Worm (Caenorhabditis elegans): ENCODE data around the gene K07E8.7.
"Not testable (repeated sequence)": the region's sequence is repeated elsewhere in the genome, so short reads cannot be mapped to it uniquely, and the experiment has no call there.

K07E8.7 gene

DNA sequence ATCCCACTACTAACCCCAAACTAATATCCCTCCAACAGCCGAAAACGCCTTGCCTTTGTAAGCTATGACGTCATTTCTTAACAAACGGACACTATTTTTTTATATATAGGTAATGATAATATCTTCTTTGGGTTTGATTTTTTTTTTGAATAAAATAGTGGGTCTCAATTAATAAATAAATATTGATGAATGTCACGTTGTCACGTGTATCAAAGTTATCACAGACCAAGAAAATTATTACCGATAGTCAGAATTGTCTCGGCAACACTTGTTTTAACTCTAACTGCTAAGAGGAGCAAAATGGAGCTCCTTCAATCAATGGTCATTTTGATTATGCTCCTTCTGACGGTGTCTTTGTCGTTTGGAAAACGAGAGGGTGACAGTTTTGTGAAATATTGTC is 16.2 kb downstream of the K07E8.7 start, which contains the start of gene T04B8.1:
Gene T04B8.1, plus strand, starts transcription at position 301 of the 400 bp plus-strand sequence.
- TF ChIP-seq cog-1 (tag; optimal IDR thresholded peaks at IDR 0.05) = no peak
- TF ChIP-seq ref-1 (GFP tag; conservative IDR thresholded peaks at IDR 0.05) = no peak
- TF ChIP-seq T22C8.4 (GFP tag; IDR thresholded peaks at IDR 0.05) = no peak
- TF ChIP-seq med-1 (GFP tag; optimal IDR thresholded peaks at IDR 0.05; ENCODE audit: insufficient read depth) = no peak
- TF ChIP-seq ztf-23 (GFP tag; IDR thresholded peaks at IDR 0.05) = no peak
- no peak for TF ChIP-seq klf-2 (GFP tag; conservative IDR thresholded peaks at IDR 0.05)
- no peak for TF ChIP-seq flt-1 (GFP tag; IDR thresholded peaks at IDR 0.05)
- no peak for TF ChIP-seq ztf-29 (GFP tag; IDR thresholded peaks at IDR 0.05)
- TF ChIP-seq tab-1 (GFP tag; IDR thresholded peaks at IDR 0.05) = no peak

ce11 chrII:632545-632944 is 17.6 kb downstream of the K07E8.7 start:
- TF ChIP-seq flt-1 (GFP tag; IDR thresholded peaks at IDR 0.05) = peak; percentile 55; the same call in 1 of the 2 replicates

DNA sequence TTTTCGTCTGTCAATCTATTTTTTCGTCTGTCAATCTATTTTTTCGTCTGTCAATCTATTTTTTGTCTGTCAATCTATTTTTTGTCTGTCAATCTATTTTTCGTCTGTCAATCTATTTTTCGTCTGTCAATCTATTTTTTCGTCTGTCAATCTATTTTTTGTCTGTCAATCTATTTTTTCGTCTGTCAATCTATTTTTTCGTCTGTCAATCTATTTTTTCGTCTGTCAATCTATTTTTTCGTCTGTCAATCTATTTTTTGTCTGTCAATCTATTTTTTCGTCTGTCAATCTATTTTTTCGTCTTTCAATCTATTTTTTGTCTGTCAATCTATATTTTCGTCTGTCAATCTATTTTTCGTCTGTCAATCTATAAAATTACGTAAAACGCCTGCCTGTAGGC is 20.7 kb downstream of the K07E8.7 start:
- TF ChIP-seq klf-2 (GFP tag; conservative IDR thresholded peaks at IDR 0.05) = 0 out of 2 replicates have a peak, but pooled peaks have one; percentile 22

DNA sequence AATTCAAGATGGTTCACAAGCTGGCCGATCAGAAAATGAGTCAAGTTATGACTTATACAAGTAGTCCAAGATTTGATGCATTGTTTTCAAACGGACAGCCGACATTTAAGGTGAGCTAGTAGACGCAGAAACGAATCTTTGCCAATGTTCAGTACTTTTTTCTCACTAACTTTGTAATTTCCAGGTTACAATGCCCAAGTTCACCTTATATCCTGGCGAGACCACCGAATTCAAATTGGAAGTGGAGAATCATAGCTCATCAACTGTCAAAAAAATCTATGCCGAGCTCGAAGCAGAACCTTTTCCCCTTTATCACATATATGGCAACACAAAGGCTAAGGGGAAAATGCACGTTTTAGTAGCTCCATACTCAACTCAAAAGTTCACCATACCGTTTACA is 22.3 kb downstream of the K07E8.7 start:
- TF ChIP-seq T22C8.4 (GFP tag; IDR thresholded peaks at IDR 0.05) = no peak
- TF ChIP-seq flt-1 (GFP tag; IDR thresholded peaks at IDR 0.05) = no peak
- no peak for TF ChIP-seq tab-1 (GFP tag; IDR thresholded peaks at IDR 0.05)
- TF ChIP-seq ref-1 (GFP tag; conservative IDR thresholded peaks at IDR 0.05) = no peak
- TF ChIP-seq cog-1 (tag; optimal IDR thresholded peaks at IDR 0.05) = no peak
- no peak for TF ChIP-seq ztf-29 (GFP tag; IDR thresholded peaks at IDR 0.05)
- TF ChIP-seq med-1 (GFP tag; optimal IDR thresholded peaks at IDR 0.05; ENCODE audit: insufficient read depth) = no peak
- TF ChIP-seq klf-2 (GFP tag; conservative IDR thresholded peaks at IDR 0.05) = no peak
- no peak for TF ChIP-seq ztf-23 (GFP tag; IDR thresholded peaks at IDR 0.05)

- TF ChIP-seq ref-1 (GFP tag; conservative IDR thresholded peaks at IDR 0.05) (no peak), med-1 (GFP tag; optimal IDR thresholded peaks at IDR 0.05; ENCODE audit: insufficient read depth) (no peak), ztf-23 (GFP tag; IDR thresholded peaks at IDR 0.05) (no peak), tab-1 (GFP tag; IDR thresholded peaks at IDR 0.05) (no peak), cog-1 (tag; optimal IDR thresholded peaks at IDR 0.05) (no peak), ztf-29 (GFP tag; IDR thresholded peaks at IDR 0.05) (no peak)
Measured at ce11 chrII:627205-627604, 23.0 kb downstream of the K07E8.7 start, which contains the start of gene arrd-1. TSS of gene arrd-1 (plus strand) at chrII:627505.

ce11 chrII:625926-626325 is 24.2 kb downstream of the K07E8.7 start:
- no peak for TF ChIP-seq ref-1 (GFP tag; conservative IDR thresholded peaks at IDR 0.05)
- no peak for TF ChIP-seq ztf-29 (GFP tag; IDR thresholded peaks at IDR 0.05)
- TF ChIP-seq flt-1 (GFP tag; IDR thresholded peaks at IDR 0.05) = no peak
- no peak for TF ChIP-seq T22C8.4 (GFP tag; IDR thresholded peaks at IDR 0.05)
- TF ChIP-seq ztf-23 (GFP tag; IDR thresholded peaks at IDR 0.05) = no peak
- no peak for TF ChIP-seq med-1 (GFP tag; optimal IDR thresholded peaks at IDR 0.05; ENCODE audit: insufficient read depth)
- no peak for TF ChIP-seq klf-2 (GFP tag; conservative IDR thresholded peaks at IDR 0.05)
- TF ChIP-seq cog-1 (tag; optimal IDR thresholded peaks at IDR 0.05) = no peak
- no peak for TF ChIP-seq tab-1 (GFP tag; IDR thresholded peaks at IDR 0.05)

DNA sequence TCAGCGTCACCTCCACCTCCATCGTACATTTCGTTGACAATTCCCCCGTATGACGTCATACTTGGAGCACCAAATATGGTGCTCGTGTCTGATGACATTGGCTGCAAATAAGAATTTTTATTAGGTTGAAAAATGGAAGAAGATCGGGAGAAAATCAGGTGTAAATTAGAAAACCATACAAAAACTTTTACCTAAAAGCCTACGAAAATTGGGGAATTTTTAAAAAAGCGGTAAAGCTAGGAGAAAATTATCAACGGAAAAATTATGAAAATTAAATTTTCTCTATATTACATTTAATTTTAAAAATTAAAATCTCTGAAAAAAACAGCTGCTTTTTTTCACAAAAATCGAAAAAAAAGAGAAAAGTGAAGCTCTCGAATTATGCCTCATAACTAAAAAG is 25.7 kb downstream of the K07E8.7 start, which contains the start of gene T04B8.5:
Gene T04B8.5, minus strand, starts transcription at position 101 of the 400 bp plus-strand sequence.
- TF ChIP-seq klf-2 (GFP tag; conservative IDR thresholded peaks at IDR 0.05) = no peak
- no peak for TF ChIP-seq tab-1 (GFP tag; IDR thresholded peaks at IDR 0.05)
- TF ChIP-seq ztf-29 (GFP tag; IDR thresholded peaks at IDR 0.05) = no peak
- no peak for TF ChIP-seq cog-1 (tag; optimal IDR thresholded peaks at IDR 0.05)
- TF ChIP-seq ref-1 (GFP tag; conservative IDR thresholded peaks at IDR 0.05) = no peak
- TF ChIP-seq ztf-23 (GFP tag; IDR thresholded peaks at IDR 0.05) = no peak
- TF ChIP-seq T22C8.4 (GFP tag; IDR thresholded peaks at IDR 0.05) = no peak
- no peak for TF ChIP-seq flt-1 (GFP tag; IDR thresholded peaks at IDR 0.05)
- no peak for TF ChIP-seq med-1 (GFP tag; optimal IDR thresholded peaks at IDR 0.05; ENCODE audit: insufficient read depth)

DNA sequence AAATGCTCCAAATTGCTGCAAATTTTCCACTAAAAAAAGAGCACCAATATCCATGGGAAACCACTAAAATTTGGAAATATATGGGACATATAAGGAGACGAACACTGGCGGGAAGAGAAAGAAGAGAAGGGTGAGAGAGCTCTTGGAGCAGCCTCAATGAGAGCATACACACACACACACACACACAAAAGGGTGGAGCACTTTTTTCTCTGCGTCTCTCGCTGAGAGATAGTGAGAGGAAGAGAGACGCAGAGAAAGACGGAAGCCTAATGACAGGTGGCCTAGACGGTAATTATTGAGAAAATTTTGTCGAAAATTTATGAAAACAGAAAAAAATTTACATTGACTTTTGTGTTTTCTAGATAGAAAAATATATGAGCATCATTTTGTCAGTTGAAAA is 27.7 kb downstream of the K07E8.7 start:
- TF ChIP-seq flt-1 (GFP tag; IDR thresholded peaks at IDR 0.05) = 0 out of 2 replicates have a peak, but pooled peaks have one; percentile 12
- TF ChIP-seq tab-1 (GFP tag; IDR thresholded peaks at IDR 0.05) = no peak
- TF ChIP-seq cog-1 (tag; optimal IDR thresholded peaks at IDR 0.05) = no peak
- peak; percentile 37; the same call in 1 of the 2 replicates for TF ChIP-seq ztf-29 (GFP tag; IDR thresholded peaks at IDR 0.05)

- TF ChIP-seq ztf-29 (GFP tag; IDR thresholded peaks at IDR 0.05) = no peak
- TF ChIP-seq klf-2 (GFP tag; conservative IDR thresholded peaks at IDR 0.05) = no peak
- no peak for TF ChIP-seq tab-1 (GFP tag; IDR thresholded peaks at IDR 0.05)
- no peak for TF ChIP-seq T22C8.4 (GFP tag; IDR thresholded peaks at IDR 0.05)
- TF ChIP-seq ztf-23 (GFP tag; IDR thresholded peaks at IDR 0.05) = no peak
- TF ChIP-seq flt-1 (GFP tag; IDR thresholded peaks at IDR 0.05) = no peak
- no peak for TF ChIP-seq ref-1 (GFP tag; conservative IDR thresholded peaks at IDR 0.05)
Measured at ce11 chrII:621141-621540, 29.0 kb downstream of the K07E8.7 start.

- no peak for TF ChIP-seq flt-1 (GFP tag; IDR thresholded peaks at IDR 0.05)
- TF ChIP-seq T22C8.4 (GFP tag; IDR thresholded peaks at IDR 0.05) = peak; percentile 77
Measured at ce11 chrII:614701-615100, 35.5 kb downstream of the K07E8.7 start.

DNA sequence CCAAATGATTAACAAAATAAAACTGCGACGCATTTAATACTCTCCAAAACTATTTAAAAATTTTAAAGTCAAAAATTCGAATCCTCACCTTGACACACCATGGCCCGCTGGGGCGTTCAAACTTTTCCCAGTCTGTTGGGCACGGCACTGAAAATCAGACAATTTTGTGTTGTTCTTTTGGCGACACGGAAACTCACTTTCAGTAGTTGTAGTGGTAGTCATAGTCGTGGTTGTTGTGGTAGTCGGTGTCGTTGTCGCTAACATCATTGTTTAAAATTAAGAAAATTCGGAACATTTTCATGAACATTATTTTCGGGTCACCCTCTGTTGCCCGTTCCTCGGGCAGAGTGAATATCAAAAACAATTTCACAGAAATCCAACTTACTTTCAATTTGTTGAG is 37.8 kb downstream of the K07E8.7 start, which contains the start of gene clec-118:
Gene clec-118, minus strand, starts transcription at position 101 of the 400 bp plus-strand sequence.
- TF ChIP-seq med-1 (GFP tag; optimal IDR thresholded peaks at IDR 0.05; ENCODE audit: insufficient read depth); cog-1 (tag; optimal IDR thresholded peaks at IDR 0.05); tab-1 (GFP tag; IDR thresholded peaks at IDR 0.05): not testable (repeated sequence)

Data from whole organism, midembryonic.